Worm (Caenorhabditis elegans) whole organism, late embryonic: ENCODE results near the gene vha-14.

Source experiments
- K02D7.2 ChIP-seq: sonication (generic microtip); optimal IDR thresholded peaks from 2 replicates; lab custom pipeline; 2017; ENCODE audit warnings: mild to moderate bottlenecking, missing genetic modification characterization, missing compliant biosample characterization
- Y22D7AL.16 ChIP-seq: sonication (generic microtip); optimal IDR thresholded peaks from 2 replicates; lab custom pipeline; 2016; ENCODE audit warnings: missing genetic modification characterization, missing compliant biosample characterization
- ahr-1 ChIP-seq: sonication (generic microtip); optimal IDR thresholded peaks from 2 replicates; lab custom pipeline; 2016; ENCODE audit warnings: missing genetic modification characterization, missing compliant biosample characterization
- ama-1 ChIP-seq: fragments of 150-350 bp; optimal IDR thresholded peaks from 2 replicates; lab custom pipeline; 2014
- ceh-18 ChIP-seq: sonication (generic microtip); optimal IDR thresholded peaks from 2 replicates; lab custom pipeline; 2016; ENCODE audit warnings: missing genetic modification characterization, missing compliant biosample characterization
- ceh-30 ChIP-seq: fragments of 150-350 bp; optimal IDR thresholded peaks from 2 replicates; lab custom pipeline; 2014; ENCODE audit warnings: missing biosample characterization, missing genetic modification characterization
- ceh-34 ChIP-seq: sonication (generic microtip); optimal IDR thresholded peaks from 2 replicates; lab custom pipeline; 2016; ENCODE audit warnings: mild to moderate bottlenecking, missing genetic modification characterization, missing compliant biosample characterization
- ceh-45 ChIP-seq: fragments of 200-800 bp; sonication (Bioruptor generic); IDR thresholded peaks from 2 replicates; pipeline ENCODE4 v1.3.6; 2022; ENCODE audit warnings: missing genetic modification reagents, missing genetic modification characterization, missing compliant biosample characterization
- ceh-6 ChIP-seq: fragments of 200-800 bp; sonication (Bioruptor generic); optimal IDR thresholded peaks from 2 replicates; lab custom pipeline; 2018; ENCODE audit warnings: mild to moderate bottlenecking, missing genetic modification characterization, missing compliant biosample characterization
- ceh-9 ChIP-seq: sonication (generic microtip); optimal IDR thresholded peaks from 2 replicates; lab custom pipeline; 2016; ENCODE audit warnings: mild to moderate bottlenecking, missing genetic modification characterization, inconsistent platforms, missing compliant biosample characterization
- dmd-4 ChIP-seq: sonication (generic microtip); optimal IDR thresholded peaks from 2 replicates; lab custom pipeline; 2016; ENCODE audit warnings: borderline replicate concordance, missing genetic modification characterization, missing compliant biosample characterization
- dve-1 ChIP-seq: sonication (generic microtip); optimal IDR thresholded peaks from 2 replicates; lab custom pipeline; 2017; ENCODE audit warnings: antibody characterized with exemption, mild to moderate bottlenecking, missing genetic modification characterization, missing compliant biosample characterization
- elt-2 ChIP-seq: sonication (generic microtip); optimal IDR thresholded peaks from 2 replicates; lab custom pipeline; 2016; ENCODE audit warnings: missing genetic modification reagents, missing genetic modification characterization, missing compliant biosample characterization
- ets-4 ChIP-seq: sonication (generic microtip); optimal IDR thresholded peaks from 2 replicates; lab custom pipeline; 2016; ENCODE audit warnings: missing genetic modification characterization, missing compliant biosample characterization
- fkh-10 ChIP-seq: fragments of 150-350 bp; optimal IDR thresholded peaks from 2 replicates; lab custom pipeline; 2014; ENCODE audit warnings: missing biosample characterization, missing genetic modification reagents, missing genetic modification characterization
- fkh-6 ChIP-seq: sonication (generic microtip); optimal IDR thresholded peaks from 2 replicates; lab custom pipeline; 2016; ENCODE audit warnings: missing genetic modification characterization, missing compliant biosample characterization
- hlh-13 ChIP-seq: fragments of 200-800 bp; sonication (Bioruptor generic); optimal IDR thresholded peaks from 2 replicates; lab custom pipeline; 2018; ENCODE audit warnings: mild to moderate bottlenecking, missing genetic modification characterization, missing compliant biosample characterization
- hlh-8 ChIP-seq: sonication (generic microtip); optimal IDR thresholded peaks from 2 replicates; lab custom pipeline; 2016; ENCODE audit warnings: missing genotype, missing genetic modification characterization, missing compliant biosample characterization
- lim-6 ChIP-seq: sonication (generic microtip); optimal IDR thresholded peaks from 2 replicates; lab custom pipeline; 2016; ENCODE audit warnings: missing genetic modification characterization, missing compliant biosample characterization
- lin-11 ChIP-seq: fragments of 200-800 bp; sonication (Bioruptor generic); optimal IDR thresholded peaks from 2 replicates; lab custom pipeline; 2018; ENCODE audit warnings: mild to moderate bottlenecking, missing genetic modification characterization, missing compliant biosample characterization
- madf-2 ChIP-seq: sonication (generic microtip); optimal IDR thresholded peaks from 2 replicates; lab custom pipeline; 2017; ENCODE audit warnings: missing genetic modification characterization, missing compliant biosample characterization
- mec-3 ChIP-seq: sonication (generic microtip); optimal IDR thresholded peaks from 2 replicates; lab custom pipeline; 2016; ENCODE audit warnings: borderline replicate concordance, missing genetic modification characterization, missing compliant biosample characterization
- nhr-11 ChIP-seq: fragments of 150-350 bp; optimal IDR thresholded peaks from 2 replicates; lab custom pipeline; 2014; ENCODE audit warnings: missing biosample characterization, missing genetic modification characterization
- nhr-232 ChIP-seq: sonication (generic microtip); optimal IDR thresholded peaks from 2 replicates; lab custom pipeline; 2016; ENCODE audit warnings: missing genetic modification characterization, missing compliant biosample characterization
- npax-4 ChIP-seq: sonication (generic microtip); optimal IDR thresholded peaks from 2 replicates; lab custom pipeline; 2016; ENCODE audit warnings: missing genetic modification characterization, missing compliant biosample characterization
- odd-2 ChIP-seq: sonication (generic microtip); optimal IDR thresholded peaks from 2 replicates; lab custom pipeline; 2017; ENCODE audit warnings: antibody characterized with exemption, mild to moderate bottlenecking, missing genetic modification characterization, missing compliant biosample characterization
- pat-9 ChIP-seq: fragments of 200-800 bp; sonication (Bioruptor generic); optimal IDR thresholded peaks from 2 replicates; lab custom pipeline; 2018; ENCODE audit warnings: mild to moderate bottlenecking, missing genetic modification characterization, moderate library complexity, missing compliant biosample characterization
- pax-1 ChIP-seq: fragments of 150-350 bp; optimal IDR thresholded peaks from 2 replicates; lab custom pipeline; 2014; ENCODE audit warnings: missing biosample characterization, missing genetic modification characterization
- pha-2 ChIP-seq: sonication (generic microtip); optimal IDR thresholded peaks from 2 replicates; lab custom pipeline; 2017; ENCODE audit warnings: mild to moderate bottlenecking, missing genetic modification characterization, missing compliant biosample characterization
- pha-4 ChIP-seq: fragments of 150-350 bp; optimal IDR thresholded peaks from 2 replicates; lab custom pipeline; 2018; ENCODE audit warnings: missing biosample characterization, missing genetic modification reagents, missing genetic modification characterization
- pqm-1 ChIP-seq: sonication (generic microtip); optimal IDR thresholded peaks from 2 replicates; lab custom pipeline; 2016; ENCODE audit warnings: missing genetic modification characterization, missing compliant biosample characterization
- ref-2 ChIP-seq: sonication (generic microtip); optimal IDR thresholded peaks from 2 replicates; lab custom pipeline; 2016; ENCODE audit warnings: missing genetic modification characterization, missing compliant biosample characterization
- sox-4 ChIP-seq: sonication (generic microtip); optimal IDR thresholded peaks from 2 replicates; lab custom pipeline; 2017; ENCODE audit warnings: mild to moderate bottlenecking, missing genetic modification characterization, inconsistent platforms, missing compliant biosample characterization
- unc-3 ChIP-seq, 2 experiments: fragments of 200-800 bp in 1 of 2; sonication (Bioruptor generic) in 1 of 2; sonication (generic microtip) in 1 of 2; conservative IDR thresholded peaks in 1 of 2; optimal IDR thresholded peaks in 1 of 2; 2 replicates each; pipeline versions ENCODE4 v1.3.6 to Lab custom; 2016 to 2022; ENCODE audit warnings: missing compliant biosample characterization in 2 of 2, missing genetic modification characterization in 2 of 2, missing genetic modification reagents in 1 of 2
- unc-42 ChIP-seq: sonication (generic microtip); optimal IDR thresholded peaks from 2 replicates; lab custom pipeline; 2016; ENCODE audit warnings: missing genotype, missing genetic modification characterization, missing compliant biosample characterization
- unc-55 ChIP-seq: sonication (generic microtip); optimal IDR thresholded peaks from 2 replicates; lab custom pipeline; 2017; ENCODE audit warnings: missing biosample characterization, missing genetic modification reagents, missing genetic modification characterization
- unc-86 ChIP-seq: sonication (generic microtip); optimal IDR thresholded peaks from 2 replicates; lab custom pipeline; 2016; ENCODE audit warnings: missing genetic modification characterization, missing compliant biosample characterization
- ztf-16 ChIP-seq: sonication (generic microtip); optimal IDR thresholded peaks from 2 replicates; lab custom pipeline; 2017; ENCODE audit warnings: missing genetic modification characterization, missing compliant biosample characterization

The vha-14 gene

DNA sequence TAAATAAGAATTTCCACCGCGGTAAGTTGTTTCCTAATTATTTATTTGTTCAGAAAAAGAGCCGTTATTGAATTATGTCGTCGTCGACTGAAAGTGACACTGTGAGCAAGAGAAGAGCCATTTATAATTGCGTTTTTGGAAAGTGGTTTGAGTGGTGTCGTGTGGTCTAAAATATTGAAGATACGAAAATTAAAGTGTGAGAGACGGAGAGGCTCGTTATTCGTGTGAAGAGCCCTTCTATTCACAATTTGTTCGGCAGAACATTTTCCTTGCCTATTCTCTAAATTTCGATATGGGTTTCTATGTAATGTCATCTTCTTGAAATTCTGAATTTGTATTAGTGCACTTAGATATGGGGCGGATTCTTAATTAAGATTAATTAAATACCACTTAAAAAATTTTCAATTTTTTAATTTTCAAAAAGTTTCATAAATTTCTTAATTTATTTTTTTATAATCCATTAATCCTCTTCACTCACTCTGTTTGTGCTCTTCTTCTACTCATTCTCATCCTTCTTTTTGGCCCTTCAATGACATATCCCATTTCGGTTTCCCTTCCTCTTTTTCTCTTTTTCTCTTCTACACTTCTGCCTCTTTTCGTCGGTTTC, 2.0 kb downstream of the vha-14 start:
- TF ChIP-seq lin-11 (no peak), fkh-6 (tag; lab: Kevin White, UChicago) (no peak), hlh-8 (tag; lab: Kevin White, UChicago) (no peak), ama-1 (lab: Kevin White, UChicago) (no peak), pha-2 (no peak), unc-42 (tag; lab: Kevin White, UChicago) (peak; percentile 81), unc-55 (GFP tag; lab: Kevin White, UChicago) (no peak), ceh-34 (tag; lab: Kevin White, UChicago) (peak; percentile 11), pha-4 (tag; lab: Kevin White, UChicago) (no peak), pax-1 (tag; lab: Kevin White, UChicago) (no peak)
- TF ChIP-seq, all 69 proteins: peak for 2

DNA sequence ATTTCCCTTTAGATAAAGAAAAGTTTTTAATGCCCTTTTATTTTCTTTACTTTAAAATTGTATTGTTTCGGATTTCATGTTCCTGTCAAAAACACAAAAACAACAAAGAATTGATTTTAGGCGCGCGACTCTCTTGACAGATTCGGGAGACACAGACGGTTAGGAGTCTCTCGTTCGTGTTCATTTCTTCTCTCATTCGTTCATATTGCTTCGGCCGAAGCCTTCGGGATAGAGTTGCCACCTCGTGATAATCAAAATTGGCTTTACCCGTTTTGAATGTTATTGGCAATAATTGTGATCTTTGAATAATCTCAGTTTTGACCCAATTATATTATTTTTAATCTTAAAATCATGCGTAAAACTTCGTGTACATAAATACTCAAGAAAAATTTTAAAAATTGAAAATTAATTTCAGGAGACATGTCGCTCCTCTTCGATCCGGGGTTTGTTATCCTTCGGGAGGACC, 3.2 kb downstream of the vha-14 start, which contains the start of gene F55H2.5:
TSS of gene F55H2.5 (plus strand) at position 416 of the 466 bp plus-strand sequence.
- TF ChIP-seq npax-4 (no peak), Y22D7AL.16 (tag; lab: Kevin White, UChicago) (no peak), unc-86 (tag; lab: Kevin White, UChicago) (no peak)

DNA sequence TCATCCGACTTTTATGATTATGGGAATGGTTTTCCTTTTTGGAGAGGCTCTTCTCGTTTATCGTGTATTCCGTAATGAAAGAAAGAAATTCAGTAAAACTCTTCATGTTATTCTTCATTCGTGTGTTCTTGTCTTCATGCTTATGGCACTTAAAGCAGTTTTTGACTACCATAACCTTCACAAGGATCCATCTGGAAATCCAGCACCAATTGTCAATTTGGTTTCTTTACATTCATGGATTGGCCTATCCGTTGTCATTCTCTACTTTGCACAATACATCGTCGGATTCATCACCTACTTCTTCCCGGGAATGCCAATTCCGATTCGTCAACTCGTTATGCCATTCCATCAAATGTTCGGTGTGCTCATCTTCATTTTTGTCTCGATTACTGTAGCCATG, 3.8 kb downstream of the vha-14 start:
- TF ChIP-seq odd-2 (tag; lab: Kevin White, UChicago), result no peak
- TF ChIP-seq pqm-1 (tag; lab: Kevin White, UChicago), result no peak
- no peak for TF ChIP-seq nhr-11 (tag; lab: Kevin White, UChicago)
- TF ChIP-seq hlh-13 (GFP tag; lab: Kevin White, UChicago), result no peak
- TF ChIP-seq madf-2 (tag; lab: Kevin White, UChicago), result no peak
- TF ChIP-seq dve-1, result no peak
- TF ChIP-seq nhr-232 (tag; lab: Kevin White, UChicago), result no peak

DNA sequence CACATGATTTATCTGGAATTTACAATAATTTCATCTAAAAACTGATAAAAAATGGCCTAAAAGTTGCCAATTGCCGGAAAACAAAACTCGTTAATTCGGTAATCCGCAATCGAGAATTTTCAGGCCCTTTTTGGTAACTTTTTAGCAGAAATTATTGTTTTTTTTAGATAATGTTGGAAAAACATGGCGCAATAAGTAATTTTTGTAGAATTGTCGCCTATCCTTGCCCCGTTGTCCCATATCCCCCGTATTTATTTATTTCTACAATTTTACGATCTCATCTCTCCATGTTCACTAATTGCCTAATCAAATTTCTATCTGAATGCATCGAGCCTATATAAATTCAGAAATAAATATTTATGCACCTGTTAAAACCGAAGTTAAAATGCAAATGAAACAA, 5.1 kb downstream of the vha-14 start:
- TF ChIP-seq fkh-10 (GFP tag; lab: Kevin White, UChicago), result no peak

DNA sequence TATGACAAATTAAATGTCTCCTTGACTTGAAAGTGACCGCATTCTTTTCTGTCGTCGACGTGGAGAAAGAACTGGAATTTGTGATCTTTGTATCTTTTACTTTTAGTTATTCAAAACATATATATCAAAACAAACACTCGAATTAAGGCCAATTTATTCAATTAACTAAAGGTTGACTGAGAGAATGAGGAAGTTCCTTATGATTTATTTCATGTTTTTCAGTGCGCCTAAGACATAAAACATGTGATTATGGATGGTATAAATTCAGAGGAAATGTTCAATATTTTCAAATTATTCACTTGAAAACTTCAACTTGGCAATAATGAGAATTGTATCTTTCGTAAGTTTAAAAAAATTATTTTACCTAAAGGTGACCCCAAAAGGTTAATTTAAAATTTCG, 5.7 kb downstream of the vha-14 start, which contains the start of gene F55H2.8:
TSS of gene F55H2.8 (plus strand) at position 301 of the 400 bp plus-strand sequence.
- TF ChIP-seq ceh-18 (tag; lab: Kevin White, UChicago) (no peak), ztf-16 (tag; lab: Kevin White, UChicago) (no peak), lim-6 (tag; lab: Kevin White, UChicago) (no peak)

DNA sequence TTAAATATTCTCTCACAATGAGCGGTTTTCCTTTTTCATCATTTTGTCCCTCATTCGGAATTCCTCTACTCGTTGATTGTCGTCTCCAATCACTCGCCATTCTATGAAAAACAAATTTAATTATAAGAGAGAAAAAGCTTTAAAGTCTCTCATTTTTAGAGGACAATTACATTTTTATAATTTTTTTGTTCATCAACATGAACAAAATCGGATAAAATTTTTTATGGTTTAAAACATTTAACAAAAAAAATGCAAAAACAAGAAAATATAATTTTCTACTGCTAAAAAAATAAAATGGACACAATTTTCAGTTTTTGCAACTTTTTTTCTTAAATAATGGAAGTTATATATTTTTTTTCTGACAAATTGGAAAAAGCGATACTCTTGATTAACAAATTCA, 8.2 kb downstream of the vha-14 start, which contains the start of gene F55H2.7:
TSS of gene F55H2.7 (minus strand) at position 101 of the 400 bp plus-strand sequence.
- TF ChIP-seq unc-3 (GFP tag; conservative IDR thresholded peaks at IDR 0.05; lab: Robert Waterston, UW) (no peak), unc-3 (tag; optimal IDR thresholded peaks at IDR 0.05; lab: Kevin White, UChicago) (no peak), ceh-30 (no peak), ahr-1 (tag; lab: Kevin White, UChicago) (no peak), ceh-34 (tag; lab: Kevin White, UChicago) (no peak), ceh-45 (no peak)

DNA sequence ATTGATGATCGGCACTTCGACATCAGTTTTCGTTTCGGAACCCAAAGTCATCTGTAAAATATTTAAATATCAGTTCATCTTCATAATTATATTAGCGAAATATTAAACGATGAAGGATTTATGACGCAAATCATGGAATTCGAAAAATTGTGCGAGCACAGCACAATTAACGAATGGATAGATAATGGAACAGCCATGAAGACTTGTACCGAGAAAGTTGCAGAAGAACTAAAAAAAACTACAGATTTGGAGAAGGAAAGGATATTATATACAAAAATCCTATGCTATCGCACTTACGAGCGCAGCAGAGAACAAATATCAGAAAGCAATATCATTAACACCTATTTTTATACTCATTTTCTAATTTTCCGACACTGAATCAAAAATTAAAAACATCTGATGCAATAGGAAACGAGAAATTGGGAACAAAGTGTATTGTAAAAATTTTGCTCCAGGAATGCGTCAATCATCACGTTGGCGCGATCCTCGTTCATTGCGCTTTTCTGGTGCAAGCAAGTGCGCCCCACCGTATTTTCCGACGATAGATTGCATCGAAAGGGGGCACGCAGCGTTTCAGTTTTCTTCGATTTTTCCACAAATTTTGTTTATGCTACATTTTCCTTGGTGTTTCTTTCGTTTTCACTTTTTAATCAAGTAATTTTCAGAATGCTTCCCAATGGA, 13.7 kb downstream of the vha-14 start, which contains the start of the genes clu-1 and prp-40:
TSS of gene clu-1 (minus strand) at position 51 of the 681 bp plus-strand sequence.
TSS of gene prp-40 (plus strand) at position 666 of the 681 bp plus-strand sequence.
- TF ChIP-seq ceh-6 (no peak), ceh-9 (no peak), pqm-1 (tag; lab: Kevin White, UChicago) (no peak), dmd-4 (tag; lab: Kevin White, UChicago) (no peak), pat-9 (tag; lab: Kevin White, UChicago) (no peak), ceh-18 (tag; lab: Kevin White, UChicago) (peak; percentile 67), hlh-8 (tag; lab: Kevin White, UChicago) (no peak), odd-2 (tag; lab: Kevin White, UChicago) (no peak), K02D7.2 (tag; lab: Kevin White, UChicago) (no peak), elt-2 (tag; lab: Kevin White, UChicago) (peak; percentile 34), pha-2 (no peak), lin-11 (no peak), ref-2 (tag; lab: Kevin White, UChicago) (no peak), ets-4 (tag; lab: Kevin White, UChicago) (no peak), mec-3 (no peak), unc-42 (tag; lab: Kevin White, UChicago) (peak; percentile 75), sox-4 (no peak)
